Worm (Caenorhabditis elegans) whole organism, midembryonic: Measurements from ENCODE around the gene cpr-4.

Source experiments
- T22C8.4 ChIP-seq: fragments of 200-800 bp; sonication (Bioruptor generic); IDR thresholded peaks from 2 replicates; pipeline ENCODE4 v1.3.6; 2022; ENCODE audit warnings: missing genetic modification characterization, missing compliant biosample characterization
- cog-1 ChIP-seq: sonication (generic microtip); optimal IDR thresholded peaks from 2 replicates; lab custom pipeline; 2016; ENCODE audit warnings: missing genetic modification characterization, missing compliant biosample characterization
- ztf-29 ChIP-seq: fragments of 200-800 bp; sonication (Bioruptor generic); IDR thresholded peaks from 2 replicates; pipeline ENCODE4 v1.3.6; 2022; ENCODE audit warnings: missing genetic modification reagents, missing genetic modification characterization, missing compliant biosample characterization

- TF ChIP-seq ztf-29 (GFP tag; lab: Robert Waterston, UW) (no peak), T22C8.4 (GFP tag; lab: Robert Waterston, UW) (no peak), cog-1 (tag; lab: Kevin White, UChicago) (no peak)
These were observed 3.0 kb upstream of the cpr-4 start for ce11 chrV:6611504-6611903.
